Worm (Caenorhabditis elegans) whole organism, L1 larva: ENCODE data around the gene F42A9.8.
A peak's percentile ranks its signal among the peaks of the same experiment; 100 is the strongest.

Experiments
- C16A3.4 ChIP-seq: fragments of 150-350 bp; optimal IDR thresholded peaks from 2 replicates; lab custom pipeline; 2014; ENCODE audit warnings: missing biosample characterization, missing genetic modification characterization
- Y116A8C.19 ChIP-seq: sonication (generic microtip); optimal IDR thresholded peaks from 2 replicates; lab custom pipeline; 2016; ENCODE audit warnings: missing compliant biosample characterization, missing genetic modification characterization, borderline replicate concordance
- alr-1 ChIP-seq: fragments of 200-800 bp; sonication (Bioruptor generic); optimal IDR thresholded peaks from 2 replicates; lab custom pipeline; 2018; ENCODE audit warnings: borderline replicate concordance, mild to moderate bottlenecking, missing genetic modification characterization, missing compliant biosample characterization
- aly-2 ChIP-seq: fragments of 150-350 bp; optimal IDR thresholded peaks from 2 replicates; lab custom pipeline; 2014; ENCODE audit warnings: missing biosample characterization, missing genetic modification characterization
- blmp-1 ChIP-seq: fragments of 150-350 bp; optimal IDR thresholded peaks from 2 replicates; lab custom pipeline; 2014; ENCODE audit warnings: missing biosample characterization, missing genetic modification characterization
- ceh-63 ChIP-seq: fragments of 200-800 bp; sonication (Bioruptor generic); optimal IDR thresholded peaks from 2 replicates; lab custom pipeline; 2018; ENCODE audit warnings: mild to moderate bottlenecking, missing genetic modification characterization, missing compliant biosample characterization
- ceh-8 ChIP-seq: fragments of 200-800 bp; sonication (Bioruptor generic); optimal IDR thresholded peaks from 2 replicates; lab custom pipeline; 2018; ENCODE audit warnings: mild to moderate bottlenecking, missing genetic modification characterization, moderate library complexity, missing compliant biosample characterization
- ceh-88 ChIP-seq: fragments of 200-800 bp; sonication (Bioruptor generic); IDR thresholded peaks from 2 replicates; pipeline ENCODE4 v1.3.6; 2022; ENCODE audit warnings: missing genetic modification characterization, missing compliant biosample characterization
- ceh-90 ChIP-seq: sonication (generic microtip); optimal IDR thresholded peaks from 2 replicates; lab custom pipeline; 2016; ENCODE audit warnings: missing genetic modification characterization, missing compliant biosample characterization
- ces-1 ChIP-seq: fragments of 150-350 bp; optimal IDR thresholded peaks from 2 replicates; lab custom pipeline; 2014; ENCODE audit warnings: missing biosample characterization, missing genetic modification reagents, missing genetic modification characterization
- dpl-1 ChIP-seq, 3 experiments: fragments of 150-350 bp in 2 of 3; sonication (generic microtip) in 1 of 3; optimal IDR thresholded peaks; 2 replicates each; lab custom pipeline; 2014 to 2017; ENCODE audit warnings: missing biosample characterization in 3 of 3, missing genetic modification characterization in 3 of 3, missing genetic modification reagents in 3 of 3
- efl-1 ChIP-seq, 4 experiments: fragments of 150-350 bp; optimal IDR thresholded peaks in 3 of 4; peaks in 1 of 4; 1 replicate in 1 of 4; 2 replicates in 3 of 4; lab custom pipeline; 2014; ENCODE audit warnings: missing biosample characterization in 2 of 4, missing genetic modification characterization in 2 of 4, missing genetic modification reagents in 2 of 4
- egl-13 ChIP-seq: sonication (generic microtip); optimal IDR thresholded peaks from 2 replicates; lab custom pipeline; 2016; ENCODE audit warnings: missing genotype, missing genetic modification reagents, missing genetic modification characterization, missing compliant biosample characterization
- egl-27 ChIP-seq, 2 experiments: fragments of 150-350 bp in 1 of 2; sonication (generic microtip); optimal IDR thresholded peaks; 3 replicates each; lab custom pipeline; 2017 to 2018; ENCODE audit warnings: missing biosample characterization in 2 of 2, missing genetic modification characterization in 2 of 2, missing genetic modification reagents in 2 of 2
- elt-2 ChIP-seq: sonication (generic microtip); optimal IDR thresholded peaks from 2 replicates; lab custom pipeline; 2016; ENCODE audit warnings: missing genetic modification characterization, mild to moderate bottlenecking, inconsistent platforms, missing compliant biosample characterization, missing genetic modification reagents
- elt-3 ChIP-seq, 6 experiments: fragments of 150-350 bp in 1 of 6; sonication (generic microtip); optimal IDR thresholded peaks; 2 replicates each; lab custom pipeline; 2017 to 2018; ENCODE audit warnings: missing biosample characterization in 6 of 6, missing genetic modification characterization in 6 of 6, inconsistent platforms in 1 of 6
- fkh-10 ChIP-seq: sonication (generic microtip); optimal IDR thresholded peaks from 2 replicates; lab custom pipeline; 2017; ENCODE audit warnings: missing biosample characterization, missing genetic modification reagents, missing genetic modification characterization
- fkh-4 ChIP-seq: sonication (generic microtip); optimal IDR thresholded peaks from 2 replicates; lab custom pipeline; 2016; ENCODE audit warnings: missing compliant biosample characterization, missing genetic modification characterization, borderline replicate concordance
- grh-1 ChIP-seq: fragments of 200-800 bp; sonication (Bioruptor generic); IDR thresholded peaks from 2 replicates; pipeline ENCODE4 v1.3.6; 2022; ENCODE audit warnings: missing genetic modification reagents, missing genetic modification characterization, missing compliant biosample characterization
- hlh-17 ChIP-seq: fragments of 200-800 bp; sonication (Bioruptor generic); optimal IDR thresholded peaks from 2 replicates; lab custom pipeline; 2018; ENCODE audit warnings: missing genetic modification characterization, mild to moderate bottlenecking, missing compliant biosample characterization, moderate library complexity, borderline replicate concordance
- hlh-4 ChIP-seq: sonication (generic microtip); optimal IDR thresholded peaks from 2 replicates; lab custom pipeline; 2016; ENCODE audit warnings: mild to moderate bottlenecking, missing genetic modification characterization, missing compliant biosample characterization
- lin-13 ChIP-seq: fragments of 150-350 bp; optimal IDR thresholded peaks from 2 replicates; lab custom pipeline; 2014; ENCODE audit warnings: missing biosample characterization, missing genetic modification reagents, missing genetic modification characterization
- lin-14 ChIP-seq: fragments of 200-800 bp; sonication (Bioruptor generic); optimal IDR thresholded peaks from 2 replicates; lab custom pipeline; 2018; ENCODE audit warnings: mild to moderate bottlenecking, missing genetic modification characterization, moderate library complexity, missing compliant biosample characterization
- lin-35 ChIP-seq, 2 experiments: fragments of 150-350 bp; optimal IDR thresholded peaks; 2 replicates each; lab custom pipeline; 2014; ENCODE audit warnings: missing biosample characterization in 2 of 2, missing genetic modification characterization in 2 of 2, missing genetic modification reagents in 2 of 2
- lir-3 ChIP-seq: sonication (generic microtip); optimal IDR thresholded peaks from 2 replicates; lab custom pipeline; 2016; ENCODE audit warnings: mild to moderate bottlenecking, missing genetic modification characterization, moderate library complexity, missing compliant biosample characterization; ENCODE audit not compliant: poor library complexity
- lsy-2 ChIP-seq, 2 experiments: fragments of 150-350 bp; optimal IDR thresholded peaks; 2 replicates each; lab custom pipeline; 2014; ENCODE audit warnings: missing biosample characterization in 2 of 2, missing genetic modification characterization in 2 of 2
- nhr-76 ChIP-seq: sonication (generic microtip); optimal IDR thresholded peaks from 2 replicates; lab custom pipeline; 2017; ENCODE audit warnings: missing biosample characterization, missing genetic modification characterization
- nhr-84 ChIP-seq: sonication (generic microtip); optimal IDR thresholded peaks from 2 replicates; lab custom pipeline; 2017; ENCODE audit warnings: missing biosample characterization, missing genetic modification characterization
- nhr-90 ChIP-seq: sonication (generic microtip); optimal IDR thresholded peaks from 2 replicates; lab custom pipeline; 2016; ENCODE audit warnings: mild to moderate bottlenecking, missing genetic modification characterization, missing compliant biosample characterization; ENCODE audit not compliant: poor library complexity
- pax-3 ChIP-seq: fragments of 200-800 bp; sonication (Bioruptor generic); optimal IDR thresholded peaks from 2 replicates; lab custom pipeline; 2018; ENCODE audit warnings: mild to moderate bottlenecking, missing genetic modification characterization, moderate library complexity, missing compliant biosample characterization
- pqm-1 ChIP-seq: sonication (generic microtip); optimal IDR thresholded peaks from 3 replicates; lab custom pipeline; 2017; ENCODE audit warnings: missing biosample characterization, missing genetic modification characterization
- snpc-4 ChIP-seq: fragments of 150-350 bp; optimal IDR thresholded peaks from 2 replicates; lab custom pipeline; 2014; ENCODE audit warnings: missing biosample characterization, missing genetic modification characterization
- ztf-11 ChIP-seq, 2 experiments: sonication (generic microtip); optimal IDR thresholded peaks; 2 replicates each; lab custom pipeline; 2016 to 2017; ENCODE audit warnings: missing genetic modification characterization in 2 of 2, missing biosample characterization in 1 of 2, missing compliant biosample characterization in 1 of 2

The F42A9.8 gene

DNA sequence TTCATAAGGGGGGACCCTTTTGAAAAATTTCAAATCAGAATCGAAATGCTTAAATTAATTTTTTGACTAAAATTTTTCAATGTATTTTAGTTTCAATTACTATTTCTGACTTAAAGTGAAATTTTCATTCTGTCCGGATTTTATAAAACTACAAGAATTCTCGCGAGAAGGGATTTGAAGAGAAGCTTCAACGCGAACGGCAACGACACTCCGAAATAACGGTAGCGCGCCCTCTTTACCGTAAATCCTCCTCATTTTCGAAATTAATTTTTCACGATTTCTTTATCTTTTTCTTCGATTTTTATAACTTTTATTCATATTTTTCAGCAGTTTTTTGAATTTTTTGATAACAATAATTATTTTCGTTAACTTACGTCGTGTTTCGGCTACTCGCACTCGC is 47.2 kb upstream of the F42A9.8 start:
- TF ChIP-seq efl-1 (optimal IDR thresholded peaks at IDR 0.05; lab: Kevin White, UChicago): no peak
- peak in 1 of 2 experiments; percentile 29 for TF ChIP-seq efl-1 (GFP tag; optimal IDR thresholded peaks at IDR 0.05 in 1 of 2; lab: Kevin White, UChicago)
- TF ChIP-seq dpl-1 (GFP tag; optimal IDR thresholded peaks at IDR 0.05; lab: Kevin White, UChicago): peak in 1 of 3 experiments; percentile 15
- no peak for TF ChIP-seq blmp-1 (tag; lab: Kevin White, UChicago)
- peak in 1 of 2 experiments; percentile 4 for TF ChIP-seq lin-35 (GFP tag; optimal IDR thresholded peaks at IDR 0.05; lab: Kevin White, UChicago)

DNA sequence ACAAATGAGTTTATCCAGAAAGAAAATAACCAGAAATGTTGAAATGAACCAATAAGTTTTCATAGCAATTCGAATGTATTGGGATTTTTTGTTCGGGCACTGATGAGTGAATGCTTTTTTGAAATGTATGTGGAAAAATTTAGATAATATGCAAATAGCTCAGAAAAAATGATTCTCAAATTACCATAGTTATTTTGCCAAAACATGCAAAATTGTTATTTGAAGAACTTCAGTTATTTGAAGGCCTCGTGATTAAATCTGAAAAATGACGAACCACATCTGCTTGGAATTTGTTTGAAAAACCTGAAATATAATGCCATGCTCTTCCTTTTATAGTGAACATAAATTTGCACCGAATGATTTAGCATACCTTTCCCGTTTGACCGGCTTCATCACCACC is 39.5 kb upstream of the F42A9.8 start, which contains the start of gene C49C8.6:
C49C8.6 (minus strand) TSS at position 101 of the 400 bp plus-strand sequence.
- TF ChIP-seq fkh-4 (tag; lab: Kevin White, UChicago): no peak
- TF ChIP-seq hlh-17 (GFP tag; lab: Kevin White, UChicago): no peak
- no peak for TF ChIP-seq ceh-8 (GFP tag; lab: Kevin White, UChicago)
- no peak for TF ChIP-seq egl-13 (tag; lab: Kevin White, UChicago)
- TF ChIP-seq lin-14 (GFP tag; lab: Kevin White, UChicago): no peak
- TF ChIP-seq alr-1: no peak
- no peak for TF ChIP-seq fkh-10 (GFP tag; lab: Kevin White, UChicago)
- TF ChIP-seq hlh-4 (tag; lab: Kevin White, UChicago): no peak
- TF ChIP-seq C16A3.4 (tag; lab: Kevin White, UChicago): no peak
- TF ChIP-seq ceh-63: no peak
- TF ChIP-seq nhr-84 (tag; lab: Kevin White, UChicago): no peak
- TF ChIP-seq aly-2 (tag; lab: Kevin White, UChicago): no peak
- TF ChIP-seq lin-35 (GFP tag; optimal IDR thresholded peaks at IDR 0.05; lab: Kevin White, UChicago): no peak
- no peak for TF ChIP-seq elt-3 (tag; optimal IDR thresholded peaks at IDR 0.05; lab: Kevin White, UChicago)

DNA sequence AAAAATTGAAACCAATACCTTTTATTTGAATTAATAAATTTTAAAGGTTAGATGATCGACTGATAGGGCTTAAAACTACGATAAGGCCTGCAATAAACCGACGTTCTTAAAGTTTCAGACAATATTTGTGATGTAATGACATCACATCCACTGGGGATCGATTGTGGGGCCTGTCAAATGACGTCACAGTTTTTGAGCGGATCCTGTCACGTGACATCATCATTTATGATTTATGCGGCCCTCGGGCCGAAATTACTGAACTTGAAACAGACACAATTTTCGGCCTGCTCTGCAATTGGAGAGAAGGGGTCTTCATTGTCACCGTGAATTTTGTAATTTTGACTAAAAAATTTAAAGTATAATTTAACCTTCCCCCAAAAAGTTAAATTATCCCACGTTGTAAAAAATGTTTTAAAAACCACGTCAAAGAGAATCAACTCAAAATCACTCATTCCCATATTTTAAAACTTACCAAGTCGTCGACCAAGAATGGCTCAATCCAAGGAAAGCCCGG is 35.6 kb upstream of the F42A9.8 start, which contains the start of gene C49C8.1:
C49C8.1 (plus strand) TSS at position 464 of the 514 bp plus-strand sequence.
- TF ChIP-seq ces-1 (no peak), efl-1 (optimal IDR thresholded peaks at IDR 0.05; lab: Kevin White, UChicago) (no peak), efl-1 (GFP tag; optimal IDR thresholded peaks at IDR 0.05 in 1 of 2; lab: Kevin White, UChicago) (no peak), egl-27 (tag; optimal IDR thresholded peaks at IDR 0.05; lab: Kevin White, UChicago) (no peak), lir-3 (tag; lab: Kevin White, UChicago) (no peak), ceh-88 (GFP tag; lab: Robert Waterston, UW) (no peak), ceh-90 (tag; lab: Kevin White, UChicago) (no peak), pqm-1 (tag; lab: Kevin White, UChicago) (no peak), aly-2 (tag; lab: Kevin White, UChicago) (no peak), nhr-90 (tag; lab: Kevin White, UChicago) (no peak), lsy-2 (tag; optimal IDR thresholded peaks at IDR 0.05; lab: Kevin White, UChicago) (no peak), nhr-76 (no peak), snpc-4 (tag; lab: Kevin White, UChicago) (no peak), Y116A8C.19 (no peak), grh-1 (GFP tag; lab: Robert Waterston, UW) (no peak), nhr-84 (tag; lab: Kevin White, UChicago) (no peak), lin-13 (GFP tag; lab: Kevin White, UChicago) (no peak), pax-3 (tag; lab: Kevin White, UChicago) (no peak)

DNA sequence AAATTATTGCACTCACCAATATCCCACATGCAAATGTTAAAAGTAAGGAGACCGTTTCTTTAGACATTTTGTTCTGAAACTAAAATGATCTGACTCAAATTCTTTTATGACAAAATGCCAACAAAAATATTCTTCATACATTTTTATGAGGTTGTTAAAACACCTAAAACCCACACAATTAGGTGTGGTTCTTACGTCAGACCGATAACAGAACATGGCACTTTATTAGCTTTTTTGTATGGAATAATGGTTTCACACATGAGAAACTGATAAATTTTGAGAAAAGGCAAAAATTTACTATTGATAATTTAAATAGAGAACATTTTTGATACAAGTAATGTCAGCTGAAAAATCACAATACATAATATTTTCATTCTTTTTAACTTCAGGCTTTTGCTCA is 35.0 kb upstream of the F42A9.8 start, which contains the start of gene C49C8.5:
C49C8.5 (minus strand) TSS at position 73 of the 400 bp plus-strand sequence.
- TF ChIP-seq ztf-11 (tag; optimal IDR thresholded peaks at IDR 0.05; lab: Kevin White, UChicago) (no peak), elt-2 (tag; lab: Kevin White, UChicago) (peak; percentile 11)
